Fruit fly (Drosophila melanogaster): ENCODE measurements around the gene CG33159.

The CG33159 gene

dm6 chr3L:3194059-3194458 lies 10.2 kb downstream of the CG33159 start (continued):
- TF ChIP-seq CG3838 (GFP tag; optimal IDR thresholded peaks at IDR 0.05) (peak; percentile 56), CG10321 (GFP tag; IDR thresholded peaks at IDR 0.05) (peak; percentile 76), CG2120 (GFP tag; optimal IDR thresholded peaks at IDR 0.05) (peak; percentile 84), CG34376 (GFP tag; optimal IDR thresholded peaks at IDR 0.05) (peak; percentile 28), crc (GFP tag; optimal IDR thresholded peaks at IDR 0.05) (no peak), bowl (GFP tag; IDR thresholded peaks at IDR 0.05) (peak; percentile 83; the same call in 1 of the 2 replicates), CG17612 (GFP tag; IDR thresholded peaks at IDR 0.05) (peak; percentile 70), YL-1 (GFP tag; optimal IDR thresholded peaks at IDR 0.05) (peak; percentile 74), zf30C (GFP tag; optimal IDR thresholded peaks at IDR 0.05) (no peak), Trl (optimal IDR thresholded peaks at IDR 0.05) (no peak), Trl (GFP tag; optimal IDR thresholded peaks at IDR 0.05) (peak; percentile 47), ase (GFP tag; IDR thresholded peaks at IDR 0.05) (peak; percentile 88), CG11504 (tag; optimal IDR thresholded peaks at IDR 0.05) (peak; percentile 95), CG17802 (tag; optimal IDR thresholded peaks at IDR 0.05) (peak; percentile 78), CG17186 (GFP tag; optimal IDR thresholded peaks at IDR 0.05) (peak; percentile 47), HLH54F (GFP tag; optimal IDR thresholded peaks at IDR 0.05) (peak; percentile 48), stc (GFP tag; IDR thresholded peaks at IDR 0.05) (peak; percentile 93), Usf (GFP tag; optimal IDR thresholded peaks at IDR 0.05) (peak; percentile 39), bab2 (GFP tag; optimal IDR thresholded peaks at IDR 0.05) (peak; percentile 79), oc (tag; optimal IDR thresholded peaks at IDR 0.05) (peak; percentile 95), CG10431 (GFP tag; optimal IDR thresholded peaks at IDR 0.05) (peak; percentile 71), CG2116 (GFP tag; optimal IDR thresholded peaks at IDR 0.05) (peak; percentile 66), CHES-1-like (GFP tag; optimal IDR thresholded peaks at IDR 0.05) (peak; percentile 11), Oli (tag; optimal IDR thresholded peaks at IDR 0.05) (peak; percentile 93), CG9817 (tag; optimal IDR thresholded peaks at IDR 0.05) (peak; percentile 82), CG31224 (GFP tag; IDR thresholded peaks at IDR 0.05) (peak; percentile 86), dimm (GFP tag; IDR thresholded peaks at IDR 0.05) (peak; percentile 87), CG2889 (GFP tag; IDR thresholded peaks at IDR 0.05) (peak; percentile 81), az2 (GFP tag; optimal IDR thresholded peaks at IDR 0.05) (peak; percentile 91), ac (GFP tag; optimal IDR thresholded peaks at IDR 0.05) (peak; percentile 89), CG1024 (GFP tag; IDR thresholded peaks at IDR 0.05) (peak; percentile 91), CG14014 (GFP tag; IDR thresholded peaks at IDR 0.05) (peak; percentile 94), CG18619 (GFP tag; optimal IDR thresholded peaks at IDR 0.05) (peak; percentile 90), Lhr (GFP tag; optimal IDR thresholded peaks at IDR 0.05) (peak; percentile 78), CG3726 (GFP tag; IDR thresholded peaks at IDR 0.05) (peak; percentile 90; the same call in 2 of the 3 replicates), Atf-2 (GFP tag; optimal IDR thresholded peaks at IDR 0.05) (peak; percentile 27), Sin3A (optimal IDR thresholded peaks at IDR 0.05) (no peak), fu2 (GFP tag; optimal IDR thresholded peaks at IDR 0.05) (peak; percentile 14), CG14860 (GFP tag; IDR thresholded peaks at IDR 0.05; ENCODE audit: partially characterized antibody) (no peak), gro (GFP tag; optimal IDR thresholded peaks at IDR 0.05) (peak; percentile 42), ERR (GFP tag; optimal IDR thresholded peaks at IDR 0.05) (peak; percentile 50), Drgx (GFP tag; IDR thresholded peaks at IDR 0.05) (peak; percentile 99), da (GFP tag; optimal IDR thresholded peaks at IDR 0.05) (peak; percentile 13), CG18011 (GFP tag; optimal IDR thresholded peaks at IDR 0.05) (peak; percentile 70), Bdp1 (GFP tag; optimal IDR thresholded peaks at IDR 0.05) (peak; percentile 75), nerfin-1 (tag; optimal IDR thresholded peaks at IDR 0.05) (peak; percentile 82), seq (GFP tag; IDR thresholded peaks at IDR 0.05) (peak; percentile 95), CG9932 (GFP tag; IDR thresholded peaks at IDR 0.05) (peak; percentile 81), zfh2 (GFP tag; optimal IDR thresholded peaks at IDR 0.05) (peak; percentile 14), dan (GFP tag; IDR thresholded peaks at IDR 0.05) (peak; percentile 75), gfzf (GFP tag; optimal IDR thresholded peaks at IDR 0.05) (no peak), Gug (GFP tag; IDR thresholded peaks at IDR 0.05) (peak; percentile 88), MTF-1 (GFP tag; optimal IDR thresholded peaks at IDR 0.05; ENCODE audit: borderline replicate concordance) (peak; percentile 89)
